Worm (Caenorhabditis elegans) whole organism, L4 larva: Measurements from ENCODE around the gene slcf-2.

ENCODE experiments used
- F10B5.3 ChIP-seq: sonication (generic microtip); optimal IDR thresholded peaks from 2 replicates; lab custom pipeline; 2016; ENCODE audit warnings: mild to moderate bottlenecking, missing genetic modification characterization, missing compliant biosample characterization
- F26F4.8 ChIP-seq: fragments of 200-800 bp; sonication (Bioruptor generic); conservative IDR thresholded peaks from 2 replicates; pipeline ENCODE4 v1.3.6; 2022; ENCODE audit warnings: missing genetic modification characterization, missing compliant biosample characterization
- F49E8.2 ChIP-seq: sonication (generic microtip); optimal IDR thresholded peaks from 2 replicates; lab custom pipeline; 2016; ENCODE audit warnings: missing compliant biosample characterization, mild to moderate bottlenecking, missing genetic modification characterization, borderline replicate concordance
- R02D3.7 ChIP-seq: fragments of 150-350 bp; sonication (generic microtip); optimal IDR thresholded peaks from 3 replicates; lab custom pipeline; 2014; ENCODE audit warnings: missing biosample characterization, missing genetic modification characterization
- T26A8.4 ChIP-seq: fragments of 200-800 bp; sonication (Bioruptor generic); IDR thresholded peaks from 2 replicates; pipeline ENCODE4 v1.3.6; 2022; ENCODE audit warnings: missing genetic modification characterization, missing compliant biosample characterization
- Y5F2A.4 ChIP-seq: fragments of 200-800 bp; sonication (Bioruptor generic); optimal IDR thresholded peaks from 2 replicates; lab custom pipeline; 2018; ENCODE audit warnings: mild to moderate bottlenecking, missing genetic modification characterization, missing compliant biosample characterization
- Y75B8A.6 ChIP-seq: fragments of 200-800 bp; sonication (Bioruptor generic); IDR thresholded peaks from 2 replicates; pipeline ENCODE4 v1.3.6; 2022; ENCODE audit warnings: missing genetic modification reagents, missing genetic modification characterization, missing compliant biosample characterization
- aly-2 ChIP-seq: sonication (generic microtip); optimal IDR thresholded peaks from 2 replicates; lab custom pipeline; 2018; ENCODE audit warnings: missing biosample characterization, missing genetic modification characterization
- ama-1 ChIP-seq: fragments of 150-350 bp; optimal IDR thresholded peaks from 2 replicates; lab custom pipeline; 2014; ENCODE audit warnings: inconsistent platforms, mixed read lengths
- ceh-20 ChIP-seq: fragments of 200-800 bp; sonication (Bioruptor generic); IDR thresholded peaks from 2 replicates; pipeline ENCODE4 v1.3.6; 2022; ENCODE audit warnings: missing genetic modification reagents, missing genetic modification characterization, missing compliant biosample characterization
- ceh-32 ChIP-seq: sonication (generic microtip); optimal IDR thresholded peaks from 2 replicates; lab custom pipeline; 2016; ENCODE audit warnings: mild to moderate bottlenecking, missing genetic modification characterization, missing compliant biosample characterization; ENCODE audit not compliant: poor library complexity
- daf-12 ChIP-seq: fragments of 150-350 bp; optimal IDR thresholded peaks from 2 replicates; lab custom pipeline; 2014; ENCODE audit warnings: missing biosample characterization, missing genetic modification reagents, missing genetic modification characterization
- daf-19 ChIP-seq: fragments of 200-800 bp; sonication (Bioruptor generic); conservative IDR thresholded peaks from 2 replicates; pipeline ENCODE4 v1.3.6; 2022; ENCODE audit warnings: missing genetic modification characterization, missing compliant biosample characterization
- daf-8 ChIP-seq: fragments of 200-800 bp; sonication (Bioruptor generic); IDR thresholded peaks from 2 replicates; pipeline ENCODE4 v1.3.6; 2022; ENCODE audit warnings: missing genetic modification characterization, missing compliant biosample characterization
- dmd-6 ChIP-seq: fragments of 200-800 bp; sonication (Bioruptor generic); IDR thresholded peaks from 2 replicates; pipeline ENCODE4 v1.3.6; 2022; ENCODE audit warnings: missing genetic modification reagents, missing genetic modification characterization, missing compliant biosample characterization
- dmd-8 ChIP-seq: fragments of 200-800 bp; sonication (Bioruptor generic); IDR thresholded peaks from 2 replicates; pipeline ENCODE4 v1.3.6; 2022; ENCODE audit warnings: missing genetic modification characterization, missing compliant biosample characterization
- duxl-1 ChIP-seq: sonication (generic microtip); optimal IDR thresholded peaks from 2 replicates; lab custom pipeline; 2016; ENCODE audit warnings: mild to moderate bottlenecking, missing genetic modification characterization, moderate library complexity, missing compliant biosample characterization; ENCODE audit not compliant: poor library complexity
- egl-43 ChIP-seq: fragments of 200-800 bp; sonication (Bioruptor generic); IDR thresholded peaks from 2 replicates; pipeline ENCODE4 v1.3.6; 2022; ENCODE audit warnings: missing genetic modification reagents, missing genetic modification characterization, missing compliant biosample characterization
- gei-8 ChIP-seq: fragments of 200-800 bp; sonication (Bioruptor generic); optimal IDR thresholded peaks from 2 replicates; lab custom pipeline; 2018; ENCODE audit warnings: mild to moderate bottlenecking, missing genetic modification characterization, missing compliant biosample characterization
- hmg-1.1 ChIP-seq: fragments of 200-800 bp; sonication (Bioruptor generic); IDR thresholded peaks from 2 replicates; pipeline ENCODE4 v1.3.6; 2022; ENCODE audit warnings: missing genetic modification reagents, missing genetic modification characterization, missing compliant biosample characterization
- lim-7 ChIP-seq: fragments of 200-800 bp; sonication (Bioruptor generic); IDR thresholded peaks from 2 replicates; pipeline ENCODE4 v1.3.6; 2022; ENCODE audit warnings: missing genetic modification characterization, missing compliant biosample characterization
- lin-38 ChIP-seq: fragments of 200-800 bp; sonication (Bioruptor generic); IDR thresholded peaks from 2 replicates; pipeline ENCODE4 v1.3.6; 2022; ENCODE audit warnings: missing genetic modification reagents, missing genetic modification characterization, missing compliant biosample characterization
- lin-39 ChIP-seq: fragments of 150-350 bp; optimal IDR thresholded peaks from 2 replicates; lab custom pipeline; 2014; ENCODE audit warnings: missing biosample characterization, missing genetic modification reagents, missing genetic modification characterization
- lir-3 ChIP-seq: sonication (generic microtip); optimal IDR thresholded peaks from 2 replicates; lab custom pipeline; 2016; ENCODE audit warnings: mild to moderate bottlenecking, missing genetic modification characterization, missing compliant biosample characterization
- lsy-2 ChIP-seq, 2 experiments: fragments of 150-350 bp in 1 of 2; sonication (generic microtip) in 1 of 2; optimal IDR thresholded peaks; 2 replicates each; lab custom pipeline; 2014 to 2017; ENCODE audit warnings: missing biosample characterization in 2 of 2, missing genetic modification characterization in 2 of 2
- mes-2 ChIP-seq: sonication (generic microtip); optimal IDR thresholded peaks from 2 replicates; lab custom pipeline; 2016; ENCODE audit warnings: missing genotype, mild to moderate bottlenecking, missing genetic modification characterization, missing compliant biosample characterization; ENCODE audit not compliant: poor library complexity, severe bottlenecking
- mxl-2 ChIP-seq: fragments of 200-800 bp; sonication (Bioruptor generic); conservative IDR thresholded peaks from 2 replicates; pipeline ENCODE4 v1.3.6; 2022; ENCODE audit warnings: missing genetic modification reagents, missing genetic modification characterization, missing compliant biosample characterization
- mxl-3 ChIP-seq: fragments of 200-800 bp; sonication (Bioruptor generic); optimal IDR thresholded peaks from 2 replicates; lab custom pipeline; 2018; ENCODE audit warnings: mild to moderate bottlenecking, missing genetic modification characterization, missing compliant biosample characterization
- nhr-10 ChIP-seq: fragments of 150-350 bp; optimal IDR thresholded peaks from 2 replicates; lab custom pipeline; 2014; ENCODE audit warnings: missing biosample characterization, missing genetic modification characterization
- nhr-11 ChIP-seq: fragments of 150-350 bp; optimal IDR thresholded peaks from 2 replicates; lab custom pipeline; 2014; ENCODE audit warnings: missing biosample characterization, missing genetic modification characterization
- nhr-28 ChIP-seq: fragments of 150-350 bp; optimal IDR thresholded peaks from 2 replicates; lab custom pipeline; 2014; ENCODE audit warnings: missing biosample characterization, missing genetic modification characterization
- nhr-48 ChIP-seq: sonication (generic microtip); optimal IDR thresholded peaks from 2 replicates; lab custom pipeline; 2016; ENCODE audit warnings: mild to moderate bottlenecking, missing genetic modification characterization, missing compliant biosample characterization
- nhr-76 ChIP-seq: fragments of 150-350 bp; optimal IDR thresholded peaks from 2 replicates; lab custom pipeline; 2014; ENCODE audit warnings: missing biosample characterization, missing genetic modification characterization
- skn-1 ChIP-seq: fragments of 150-350 bp; optimal IDR thresholded peaks from 2 replicates; lab custom pipeline; 2014; ENCODE audit warnings: missing biosample characterization, missing genetic modification characterization
- snpc-1.2 ChIP-seq: fragments of 200-800 bp; sonication (Bioruptor generic); IDR thresholded peaks from 2 replicates; pipeline ENCODE4 v1.3.6; 2022; ENCODE audit warnings: missing genetic modification reagents, missing genetic modification characterization, missing compliant biosample characterization
- spr-1 ChIP-seq: sonication (generic microtip); optimal IDR thresholded peaks from 2 replicates; lab custom pipeline; 2016; ENCODE audit warnings: mild to moderate bottlenecking, missing genetic modification characterization, missing compliant biosample characterization
- spr-3 ChIP-seq: fragments of 200-800 bp; sonication (Bioruptor generic); optimal IDR thresholded peaks from 2 replicates; lab custom pipeline; 2018; ENCODE audit warnings: mild to moderate bottlenecking, missing genetic modification characterization, missing compliant biosample characterization
- tag-97 ChIP-seq: fragments of 200-800 bp; sonication (Bioruptor generic); IDR thresholded peaks from 2 replicates; pipeline ENCODE4 v1.3.6; 2022; ENCODE audit warnings: missing genetic modification characterization, missing compliant biosample characterization
- unc-39 ChIP-seq: sonication (generic microtip); optimal IDR thresholded peaks from 2 replicates; lab custom pipeline; 2017; ENCODE audit warnings: missing biosample characterization, missing genetic modification characterization
- unc-62 ChIP-seq, 3 experiments: fragments of 150-350 bp in 1 of 3; sonication (generic microtip); optimal IDR thresholded peaks in 2 of 3; peaks in 1 of 3; 1 replicate in 1 of 3; 2 replicates in 2 of 3; lab custom pipeline; 2014 to 2017; ENCODE audit warnings: missing biosample characterization in 3 of 3, missing genetic modification characterization in 3 of 3, missing genetic modification reagents in 3 of 3, missing genotype in 1 of 3
- zfp-2 ChIP-seq: sonication (generic microtip); optimal IDR thresholded peaks from 2 replicates; lab custom pipeline; 2016; ENCODE audit warnings: mild to moderate bottlenecking, missing genetic modification characterization, missing compliant biosample characterization
- zip-2 ChIP-seq: fragments of 150-350 bp; optimal IDR thresholded peaks from 2 replicates; lab custom pipeline; 2014; ENCODE audit warnings: missing biosample characterization, missing genetic modification characterization
- ztf-7 ChIP-seq: fragments of 150-350 bp; optimal IDR thresholded peaks from 2 replicates; lab custom pipeline; 2014; ENCODE audit warnings: missing biosample characterization, missing genetic modification characterization

Gene slcf-2

DNA sequence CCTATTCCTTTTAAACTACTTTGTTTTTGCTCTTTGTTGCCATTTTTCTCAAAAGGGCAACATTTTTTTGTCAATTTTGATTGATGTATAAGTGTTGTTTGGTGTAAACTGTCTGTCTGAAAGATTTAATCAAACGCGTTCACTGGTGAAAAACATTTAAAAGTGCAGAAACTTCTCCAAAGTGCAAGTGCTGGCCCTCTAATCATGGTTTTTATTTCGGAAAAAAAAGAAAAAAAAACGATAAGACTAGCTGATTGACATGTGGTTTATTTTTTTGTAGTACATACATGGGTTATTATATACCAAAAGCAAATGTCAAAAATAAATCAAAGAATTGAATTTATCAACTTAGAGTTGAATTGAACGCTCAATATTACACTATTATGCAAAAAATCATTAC, 31.3 kb upstream of the slcf-2 start, which contains the start of gene dhs-26 (continued):
- TF ChIP-seq ceh-32 (tag; lab: Kevin White, UChicago) (no peak), nhr-28 (peak; percentile 82), T26A8.4 (no peak), zfp-2 (tag; lab: Kevin White, UChicago) (no peak), unc-62 (GFP tag; optimal IDR thresholded peaks at IDR 0.05 in 1 of 2; lab: Kevin White, UChicago) (no peak), unc-62 (tag; optimal IDR thresholded peaks at IDR 0.05; lab: Kevin White, UChicago) (no peak), daf-8 (no peak), tag-97 (GFP tag; lab: Robert Waterston, UW) (no peak)

DNA sequence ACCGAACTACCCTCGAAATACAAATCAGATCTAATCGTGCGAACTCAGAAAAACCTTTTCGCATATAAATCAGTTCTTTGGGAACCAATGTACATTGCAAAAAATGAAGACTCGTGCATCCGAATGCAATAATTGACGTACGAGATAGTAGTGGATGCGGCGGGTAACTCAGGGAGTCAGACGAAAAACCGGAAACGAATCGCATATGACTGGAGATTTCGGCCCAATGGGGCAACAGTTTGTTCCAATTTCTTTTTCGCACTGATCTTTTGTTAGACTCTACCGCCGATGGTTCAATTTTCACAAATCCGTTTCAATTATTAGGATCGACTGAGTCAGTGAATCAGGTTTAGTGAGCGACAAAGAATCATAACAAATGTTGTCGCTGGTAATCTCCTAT, 26.9 kb upstream of the slcf-2 start:
- TF ChIP-seq F10B5.3 (no peak), hmg-1.1 (GFP tag; lab: Robert Waterston, UW) (no peak), aly-2 (tag; lab: Kevin White, UChicago) (no peak), snpc-1.2 (GFP tag; lab: Robert Waterston, UW) (no peak), unc-62 (GFP tag; optimal IDR thresholded peaks at IDR 0.05 in 1 of 2; lab: Kevin White, UChicago) (peak in 1 of 2 experiments; percentile 88), unc-62 (tag; optimal IDR thresholded peaks at IDR 0.05; lab: Kevin White, UChicago) (no peak)
- TF ChIP-seq, all 104 proteins: peak for 1

ce11 chrX:3368659-3369058, 25.0 kb upstream of the slcf-2 start, which contains the start of gene ZK563.2:
Gene ZK563.2 (plus strand): TSS chrX:3368959.
- no peak for TF ChIP-seq spr-1 (tag; lab: Kevin White, UChicago)
- TF ChIP-seq dmd-8 (GFP tag; lab: Robert Waterston, UW): no peak
- no peak for TF ChIP-seq ztf-7 (tag; lab: Kevin White, UChicago)
- TF ChIP-seq Y5F2A.4 (GFP tag; lab: Kevin White, UChicago): no peak
- TF ChIP-seq lsy-2 (tag; optimal IDR thresholded peaks at IDR 0.05; lab: Kevin White, UChicago): no peak
- no peak for TF ChIP-seq skn-1 (tag; lab: Kevin White, UChicago)
- no peak for TF ChIP-seq dmd-6 (GFP tag; lab: Robert Waterston, UW)
- TF ChIP-seq zip-2 (tag; lab: Kevin White, UChicago): no peak
- no peak for TF ChIP-seq nhr-10 (tag; lab: Kevin White, UChicago)
- no peak for TF ChIP-seq ama-1
- no peak for TF ChIP-seq nhr-11 (tag; lab: Kevin White, UChicago)
- TF ChIP-seq mxl-2 (GFP tag; lab: Robert Waterston, UW): no peak
- no peak for TF ChIP-seq mes-2 (tag; lab: Kevin White, UChicago)
- no peak for TF ChIP-seq ceh-20 (GFP tag; lab: Robert Waterston, UW)
- no peak for TF ChIP-seq lim-7 (GFP tag; lab: Robert Waterston, UW)
- no peak for TF ChIP-seq F49E8.2 (tag; lab: Kevin White, UChicago)
- no peak for TF ChIP-seq spr-3 (GFP tag; lab: Kevin White, UChicago)
- no peak for TF ChIP-seq duxl-1 (tag; lab: Kevin White, UChicago)
- no peak for TF ChIP-seq daf-19 (GFP tag; lab: Robert Waterston, UW)
- TF ChIP-seq mxl-3 (GFP tag; lab: Kevin White, UChicago): no peak

ce11 chrX:3369442-3369841, 24.2 kb upstream of the slcf-2 start:
- TF ChIP-seq Y75B8A.6 (GFP tag; lab: Robert Waterston, UW) (no peak), unc-62 (GFP tag; optimal IDR thresholded peaks at IDR 0.05 in 1 of 2; lab: Kevin White, UChicago) (peak in 1 of 2 experiments; percentile 95), unc-62 (tag; optimal IDR thresholded peaks at IDR 0.05; lab: Kevin White, UChicago) (no peak)

ce11 chrX:3371264-3371663, 22.4 kb upstream of the slcf-2 start:
- no peak for TF ChIP-seq nhr-76 (tag; lab: Kevin White, UChicago)
- TF ChIP-seq snpc-1.2 (GFP tag; lab: Robert Waterston, UW): peak; percentile 89
- no peak for TF ChIP-seq lin-39 (tag; lab: Kevin White, UChicago)
- TF ChIP-seq lin-38: no peak
- peak; percentile 93 for TF ChIP-seq daf-19 (GFP tag; lab: Robert Waterston, UW)
- TF ChIP-seq F26F4.8 (GFP tag; lab: Robert Waterston, UW): peak; percentile 81
- no peak for TF ChIP-seq unc-39 (tag; lab: Kevin White, UChicago)
- TF ChIP-seq dmd-8 (GFP tag; lab: Robert Waterston, UW): peak; percentile 92
- peak; percentile 70; the same call in 1 of the 2 replicates for TF ChIP-seq mxl-2 (GFP tag; lab: Robert Waterston, UW)
- TF ChIP-seq egl-43 (GFP tag; lab: Robert Waterston, UW): peak; percentile 96
- no peak for TF ChIP-seq R02D3.7 (tag; lab: Kevin White, UChicago)
- TF ChIP-seq F49E8.2 (tag; lab: Kevin White, UChicago): peak; percentile 37
- TF ChIP-seq gei-8: peak; percentile 81
- TF ChIP-seq lir-3 (tag; lab: Kevin White, UChicago): peak; percentile 34
- TF ChIP-seq daf-12 (tag; lab: Kevin White, UChicago): no peak
- TF ChIP-seq F10B5.3: no peak
- peak; percentile 61 for TF ChIP-seq nhr-48 (tag; lab: Kevin White, UChicago)
